Fruit fly (Drosophila melanogaster) whole organism, embryonic: ENCODE data around the gene CG31431.

Experiments used
- Atf-2 ChIP-seq: fragments of 200-800 bp; sonication (Bioruptor generic); optimal IDR thresholded peaks from 2 replicates; lab custom pipeline; 2016; ENCODE audit warnings: missing biosample characterization, missing genetic modification characterization
- CG10543 ChIP-seq: fragments of 200-800 bp; sonication (Bioruptor generic); optimal IDR thresholded peaks from 3 replicates; lab custom pipeline; 2017; ENCODE audit warnings: missing biosample characterization, mild to moderate bottlenecking, missing genetic modification characterization, moderate library complexity
- CG10654 ChIP-seq: fragments of 200-800 bp; sonication (Bioruptor generic); optimal IDR thresholded peaks from 2 replicates; lab custom pipeline; 2016; ENCODE audit warnings: missing biosample characterization, missing genetic modification characterization
- CG11085 ChIP-seq: fragments of 200-800 bp; sonication (Bioruptor generic); IDR thresholded peaks from 2 replicates; pipeline ENCODE4 v1.3.6; 2022; ENCODE audit warnings: missing biosample characterization, missing genetic modification characterization
- CG11723 ChIP-seq: fragments of 200-800 bp; sonication (Bioruptor generic); optimal IDR thresholded peaks from 2 replicates; lab custom pipeline; 2017; ENCODE audit warnings: missing biosample characterization, mild to moderate bottlenecking, missing genetic modification characterization
- CG12104 ChIP-seq: fragments of 200-800 bp; sonication (Bioruptor generic); optimal IDR thresholded peaks from 3 replicates; lab custom pipeline; 2016; ENCODE audit warnings: missing biosample characterization, missing genetic modification characterization
- CG12236 ChIP-seq: fragments of 200-800 bp; sonication (Bioruptor generic); optimal IDR thresholded peaks from 2 replicates; lab custom pipeline; 2016; ENCODE audit warnings: missing biosample characterization, missing genetic modification characterization
- CG13123 ChIP-seq: fragments of 200-800 bp; sonication (Bioruptor generic); optimal IDR thresholded peaks from 2 replicates; lab custom pipeline; 2016; ENCODE audit warnings: missing biosample characterization, missing genetic modification characterization
- CG14050 ChIP-seq: fragments of 200-800 bp; sonication (Bioruptor generic); IDR thresholded peaks from 3 replicates; pipeline ENCODE4 v1.3.6; 2022; ENCODE audit warnings: missing biosample characterization, missing genetic modification characterization
- CG14860 ChIP-seq: fragments of 200-800 bp; sonication (Bioruptor generic); IDR thresholded peaks from 3 replicates; pipeline ENCODE4 v1.3.6; 2022; ENCODE audit warnings: missing biosample characterization, missing genetic modification characterization; ENCODE audit not compliant: partially characterized antibody
- CG3281 ChIP-seq: fragments of 200-800 bp; sonication (Bioruptor generic); optimal IDR thresholded peaks from 3 replicates; lab custom pipeline; 2017; ENCODE audit warnings: missing biosample characterization, mild to moderate bottlenecking, missing genetic modification characterization
- CG4328 ChIP-seq: fragments of 200-800 bp; sonication (Bioruptor generic); optimal IDR thresholded peaks from 3 replicates; lab custom pipeline; 2017; ENCODE audit warnings: missing biosample characterization, missing genetic modification reagents, missing genetic modification characterization
- CG43689 ChIP-seq: fragments of 200-800 bp; sonication (Bioruptor generic); IDR thresholded peaks from 2 replicates; pipeline ENCODE4 v1.3.6; 2022; ENCODE audit warnings: missing biosample characterization, missing genetic modification characterization
- CG4707 ChIP-seq: fragments of 200-800 bp; sonication (Bioruptor generic); optimal IDR thresholded peaks from 2 replicates; lab custom pipeline; 2018; ENCODE audit warnings: missing biosample characterization, mild to moderate bottlenecking, missing genetic modification characterization, moderate library complexity
- CG6654 ChIP-seq: fragments of 200-800 bp; sonication (Bioruptor generic); optimal IDR thresholded peaks from 2 replicates; lab custom pipeline; 2017; ENCODE audit warnings: missing biosample characterization, mild to moderate bottlenecking, missing genetic modification characterization
- CG8281 ChIP-seq: fragments of 200-800 bp; sonication (Bioruptor generic); optimal IDR thresholded peaks from 2 replicates; lab custom pipeline; 2018; ENCODE audit warnings: missing biosample characterization, mild to moderate bottlenecking, missing genetic modification characterization, moderate library complexity
- CG9609 ChIP-seq: fragments of 200-800 bp; sonication (Bioruptor generic); optimal IDR thresholded peaks from 3 replicates; lab custom pipeline; 2016; ENCODE audit warnings: missing biosample characterization, missing genetic modification characterization
- HHEX ChIP-seq: fragments of 200-800 bp; sonication (Bioruptor generic); optimal IDR thresholded peaks from 3 replicates; lab custom pipeline; 2017; ENCODE audit warnings: missing biosample characterization, mild to moderate bottlenecking, missing genetic modification characterization, missing genetic modification reagents
- Hr51 ChIP-seq, 2 experiments: fragments of 200-800 bp; sonication (Bioruptor generic); optimal IDR thresholded peaks; 2 replicates in 1 of 2; 3 replicates in 1 of 2; lab custom pipeline; 2016 to 2018; ENCODE audit warnings: missing biosample characterization in 2 of 2, missing genetic modification characterization in 2 of 2, mild to moderate bottlenecking in 1 of 2, moderate library complexity in 1 of 2
- Hsf ChIP-seq: fragments of 200-800 bp; sonication (Bioruptor generic); optimal IDR thresholded peaks from 3 replicates; lab custom pipeline; 2016; ENCODE audit warnings: missing biosample characterization, missing genetic modification characterization
- Lpt ChIP-seq: fragments of >200 bp; optimal IDR thresholded peaks from 2 replicates; lab custom pipeline; 2018; ENCODE audit warnings: missing biosample characterization, missing genetic modification characterization
- Mad ChIP-seq: fragments of 200-800 bp; sonication (Bioruptor generic); optimal IDR thresholded peaks from 2 replicates; lab custom pipeline; 2016; ENCODE audit warnings: missing biosample characterization, missing genetic modification characterization
- Mrtf ChIP-seq: fragments of 200-800 bp; sonication (Bioruptor generic); IDR thresholded peaks from 3 replicates; pipeline ENCODE4 v1.3.6; 2022; ENCODE audit warnings: missing biosample characterization, missing genetic modification characterization
- NC2β ChIP-seq: fragments of 200-800 bp; sonication (Bioruptor generic); optimal IDR thresholded peaks from 2 replicates; lab custom pipeline; 2016; ENCODE audit warnings: missing biosample characterization, missing genetic modification characterization
- Neu2 ChIP-seq: fragments of 200-800 bp; sonication (Bioruptor generic); optimal IDR thresholded peaks from 3 replicates; lab custom pipeline; 2016; ENCODE audit warnings: missing biosample characterization, missing genetic modification characterization, borderline replicate concordance
- Poxn ChIP-seq: fragments of 200-800 bp; sonication (Bioruptor generic); IDR thresholded peaks from 2 replicates; pipeline ENCODE4 v1.3.6; 2022; ENCODE audit warnings: missing biosample characterization, missing genetic modification characterization
- Ptx1 ChIP-seq: fragments of 200-800 bp; sonication (Bioruptor generic); IDR thresholded peaks from 2 replicates; pipeline ENCODE4 v1.3.6; 2022; ENCODE audit warnings: missing biosample characterization, missing genetic modification characterization
- Rfx ChIP-seq: fragments of 200-800 bp; sonication (Bioruptor generic); IDR thresholded peaks from 2 replicates; pipeline ENCODE4 v1.3.6; 2022; ENCODE audit warnings: missing biosample characterization, missing genetic modification characterization
- Stat92E ChIP-seq, 3 experiments: fragments of >200 bp in 2 of 3; fragments of 200-800 bp in 1 of 3; sonication (Bioruptor generic) in 1 of 3; optimal IDR thresholded peaks; 2 replicates each; lab custom pipeline; 2017 to 2019; ENCODE audit warnings: missing biosample characterization in 3 of 3, missing genetic modification characterization in 3 of 3, mild to moderate bottlenecking in 1 of 3, moderate library complexity in 1 of 3
- YL-1 ChIP-seq: fragments of 200-800 bp; sonication (Bioruptor generic); optimal IDR thresholded peaks from 3 replicates; lab custom pipeline; 2017; ENCODE audit warnings: missing biosample characterization, mild to moderate bottlenecking, missing genetic modification characterization
- abd-A ChIP-seq: fragments of 200-800 bp; sonication (Bioruptor generic); optimal IDR thresholded peaks from 3 replicates; lab custom pipeline; 2019; ENCODE audit warnings: missing biosample characterization, mild to moderate bottlenecking, missing genetic modification characterization, moderate library complexity
- aop ChIP-seq: fragments of 200-800 bp; sonication (Bioruptor generic); IDR thresholded peaks from 2 replicates; pipeline ENCODE4 v1.3.6; 2022; ENCODE audit warnings: missing biosample characterization, missing genetic modification characterization
- ash1 ChIP-seq: fragments of 200-800 bp; sonication (Bioruptor generic); optimal IDR thresholded peaks from 2 replicates; lab custom pipeline; 2018; ENCODE audit warnings: missing biosample characterization, mild to moderate bottlenecking, missing genetic modification characterization
- btn ChIP-seq: fragments of 200-800 bp; sonication (Bioruptor generic); optimal IDR thresholded peaks from 2 replicates; lab custom pipeline; 2016; ENCODE audit warnings: missing biosample characterization, missing genetic modification characterization
- cato ChIP-seq: fragments of 200-800 bp; sonication (Bioruptor generic); optimal IDR thresholded peaks from 2 replicates; lab custom pipeline; 2016; ENCODE audit warnings: missing biosample characterization, missing genetic modification characterization, borderline replicate concordance
- dimm ChIP-seq: fragments of 200-800 bp; sonication (Bioruptor generic); IDR thresholded peaks from 2 replicates; pipeline ENCODE4 v1.3.6; 2022; ENCODE audit warnings: missing biosample characterization, missing genetic modification characterization
- gsb ChIP-seq: fragments of 200-800 bp; sonication (Bioruptor generic); IDR thresholded peaks from 2 replicates; pipeline ENCODE4 v1.3.6; 2022; ENCODE audit warnings: missing biosample characterization, missing genetic modification characterization
- h ChIP-seq: fragments of >200 bp; optimal IDR thresholded peaks from 2 replicates; lab custom pipeline; 2017
- hbn ChIP-seq: fragments of 200-800 bp; sonication (Bioruptor generic); IDR thresholded peaks from 2 replicates; pipeline ENCODE4 v1.3.6; 2022; ENCODE audit warnings: missing biosample characterization, missing genetic modification characterization; ENCODE audit not compliant: partially characterized antibody
- jigr1 ChIP-seq: fragments of 200-800 bp; sonication (Bioruptor generic); IDR thresholded peaks from 3 replicates; pipeline ENCODE4 v1.3.6; 2022; ENCODE audit warnings: missing biosample characterization, missing genetic modification characterization
- lov ChIP-seq, 2 experiments: fragments of 200-800 bp in 1 of 2; fragments of >200 bp in 1 of 2; sonication (Bioruptor generic) in 1 of 2; IDR thresholded peaks in 1 of 2; optimal IDR thresholded peaks in 1 of 2; 2 replicates in 1 of 2; 3 replicates in 1 of 2; pipeline versions ENCODE4 v1.3.6 to Lab custom; 2017 to 2022; ENCODE audit warnings: missing biosample characterization in 1 of 2, missing genetic modification characterization in 1 of 2
- mirr ChIP-seq: fragments of 200-800 bp; sonication (Bioruptor generic); optimal IDR thresholded peaks from 3 replicates; lab custom pipeline; 2018; ENCODE audit warnings: missing biosample characterization, mild to moderate bottlenecking, missing genetic modification characterization
- p53 ChIP-seq: fragments of 200-800 bp; sonication (Bioruptor generic); optimal IDR thresholded peaks from 2 replicates; lab custom pipeline; 2016; ENCODE audit warnings: missing biosample characterization, missing genetic modification characterization
- pho ChIP-seq: fragments of 200-800 bp; sonication (Bioruptor generic); optimal IDR thresholded peaks from 2 replicates; lab custom pipeline; 2016; ENCODE audit warnings: missing biosample characterization, missing genetic modification characterization
- phol ChIP-seq: fragments of 200-800 bp; sonication (Bioruptor generic); optimal IDR thresholded peaks from 3 replicates; lab custom pipeline; 2018; ENCODE audit warnings: missing biosample characterization, mild to moderate bottlenecking, missing genetic modification characterization, moderate library complexity
- psq ChIP-seq: fragments of 200-800 bp; sonication (Bioruptor generic); optimal IDR thresholded peaks from 2 replicates; lab custom pipeline; 2017; ENCODE audit warnings: missing biosample characterization, missing genetic modification characterization
- row ChIP-seq: fragments of 200-800 bp; sonication (Bioruptor generic); IDR thresholded peaks from 3 replicates; pipeline ENCODE4 v1.3.6; 2022; ENCODE audit warnings: missing biosample characterization, missing genetic modification characterization
- sens-2 ChIP-seq: fragments of 200-800 bp; sonication (Bioruptor generic); IDR thresholded peaks from 2 replicates; pipeline ENCODE4 v1.3.6; 2022; ENCODE audit warnings: missing biosample characterization, missing genetic modification characterization
- sna ChIP-seq: fragments of 200-800 bp; sonication (Bioruptor generic); IDR thresholded peaks from 2 replicates; pipeline ENCODE4 v1.3.6; 2022; ENCODE audit warnings: missing biosample characterization, missing genetic modification characterization; ENCODE audit not compliant: partially characterized antibody
- trem ChIP-seq: fragments of 200-800 bp; optimal IDR thresholded peaks from 3 replicates; lab custom pipeline; 2019; ENCODE audit warnings: missing biosample characterization, mild to moderate bottlenecking, missing genetic modification characterization, moderate library complexity
- vvl ChIP-seq: fragments of 200-800 bp; sonication (Bioruptor generic); IDR thresholded peaks from 2 replicates; pipeline ENCODE4 v1.3.6; 2022; ENCODE audit warnings: missing biosample characterization, missing genetic modification characterization

CG31431 gene

dm6 chr3R:21848987-21849442 is 21.5 kb upstream of the CG31431 start (continued):
- TF ChIP-seq trem (tag; lab: Kevin White, UChicago), result peak; percentile 74
- no peak for TF ChIP-seq aop (GFP tag; lab: Robert Waterston, UW)
- TF ChIP-seq CG10654 (GFP tag; lab: Kevin White, UChicago), result peak; percentile 29
- TF ChIP-seq phol (tag; lab: Kevin White, UChicago), result peak; percentile 84
- TF ChIP-seq Rfx (GFP tag; lab: Robert Waterston, UW), result no peak; the same call in 1 of the 2 replicates
- TF ChIP-seq gsb (GFP tag; lab: Robert Waterston, UW), result no peak
- peak; percentile 74 for TF ChIP-seq row
- TF ChIP-seq CG11085 (GFP tag; lab: Robert Waterston, UW), result no peak
- TF ChIP-seq CG12236 (GFP tag; lab: Kevin White, UChicago), result peak; percentile 19
- TF ChIP-seq Hsf, result peak; percentile 73
- TF ChIP-seq Hr51 (GFP tag; optimal IDR thresholded peaks at IDR 0.05; lab: Kevin White, UChicago), result peak; percentile 13 to 81
- peak; percentile 52 for TF ChIP-seq Ptx1
- no peak for TF ChIP-seq sens-2
- TF ChIP-seq CG9609 (GFP tag; lab: Kevin White, UChicago), result peak; percentile 31
- TF ChIP-seq ash1 (GFP tag; lab: Kevin White, UChicago), result no peak
- TF ChIP-seq Neu2 (GFP tag; lab: Kevin White, UChicago), result no peak
- peak; percentile 69 for TF ChIP-seq HHEX (GFP tag; lab: Kevin White, UChicago)
- TF ChIP-seq CG10543 (GFP tag; lab: Kevin White, UChicago), result no peak
- peak; percentile 21; the same call in 2 of the 3 replicates for TF ChIP-seq CG14050 (GFP tag; lab: Robert Waterston, UW)
- no peak for TF ChIP-seq psq (GFP tag; lab: Kevin White, UChicago)
- TF ChIP-seq Lpt (GFP tag; lab: Kevin White, UChicago), result no peak
- TF ChIP-seq Mad (GFP tag; lab: Kevin White, UChicago), result peak; percentile 36
- peak; percentile 66 for TF ChIP-seq NC2β (GFP tag; lab: Kevin White, UChicago)
- no peak for TF ChIP-seq abd-A (tag; lab: Kevin White, UChicago)
- no peak for TF ChIP-seq Poxn (GFP tag; lab: Robert Waterston, UW)
- TF ChIP-seq btn (GFP tag; lab: Kevin White, UChicago), result peak; percentile 9
- no peak for TF ChIP-seq hbn (GFP tag; lab: Robert Waterston, UW)
- peak; percentile 51 for TF ChIP-seq Atf-2 (GFP tag; lab: Kevin White, UChicago)
- no peak for TF ChIP-seq jigr1 (GFP tag; lab: Robert Waterston, UW)
- no peak for TF ChIP-seq CG4707 (GFP tag; lab: Kevin White, UChicago)
- no peak for TF ChIP-seq CG43689
- peak; percentile 51 for TF ChIP-seq CG6654 (GFP tag; lab: Kevin White, UChicago)
- TF ChIP-seq lov (optimal IDR thresholded peaks at IDR 0.05; lab: Kevin White, UChicago), result no peak
- TF ChIP-seq lov (GFP tag; IDR thresholded peaks at IDR 0.05; lab: Robert Waterston, UW), result no peak
- peak; percentile 40 for TF ChIP-seq CG8281 (tag; lab: Kevin White, UChicago)
- peak; percentile 27 for TF ChIP-seq CG4328 (GFP tag; lab: Kevin White, UChicago)
- TF ChIP-seq sna (GFP tag; lab: Robert Waterston, UW), result no peak
- no peak for TF ChIP-seq mirr (GFP tag; lab: Kevin White, UChicago)
- no peak for TF ChIP-seq YL-1
- TF ChIP-seq CG11723 (GFP tag; lab: Kevin White, UChicago), result peak; percentile 51
- TF ChIP-seq Mrtf (GFP tag; lab: Robert Waterston, UW), result no peak
- TF ChIP-seq CG14860 (GFP tag; lab: Robert Waterston, UW), result no peak
- no peak for TF ChIP-seq p53 (GFP tag; lab: Kevin White, UChicago)
- peak; percentile 28 for TF ChIP-seq CG13123 (GFP tag; lab: Kevin White, UChicago)
- TF ChIP-seq h (lab: Kevin White, UChicago), result no peak
- TF ChIP-seq pho (GFP tag; lab: Kevin White, UChicago), result peak; percentile 37
- peak in 1 of 3 experiments; percentile 69 for TF ChIP-seq Stat92E (GFP tag; optimal IDR thresholded peaks at IDR 0.05; lab: Kevin White, UChicago)
- TF ChIP-seq CG12104 (GFP tag; lab: Kevin White, UChicago), result peak; percentile 79
- TF ChIP-seq vvl, result no peak
- TF ChIP-seq cato (GFP tag; lab: Kevin White, UChicago), result peak; percentile 24
- peak; percentile 55 for TF ChIP-seq CG3281 (GFP tag; lab: Kevin White, UChicago)
- TF ChIP-seq dimm, result no peak
